Worm (Caenorhabditis elegans) whole organism, L2 larva: ENCODE results near the gene F33D4.4.

Experiments
- F13H6.1 ChIP-seq: sonication (generic microtip); optimal IDR thresholded peaks from 2 replicates; lab custom pipeline; 2016; ENCODE audit warnings: missing genetic modification characterization, missing compliant biosample characterization
- ZK546.5 ChIP-seq: sonication (generic microtip); optimal IDR thresholded peaks from 2 replicates; lab custom pipeline; 2017; ENCODE audit warnings: missing biosample characterization, missing genetic modification characterization
- aly-2 ChIP-seq: fragments of 150-350 bp; optimal IDR thresholded peaks from 2 replicates; lab custom pipeline; 2014; ENCODE audit warnings: missing biosample characterization, missing genetic modification characterization
- blmp-1 ChIP-seq: sonication (generic microtip); optimal IDR thresholded peaks from 2 replicates; lab custom pipeline; 2017; ENCODE audit warnings: missing genetic modification characterization, mild to moderate bottlenecking, missing compliant biosample characterization, antibody characterized with exemption, moderate library complexity; ENCODE audit not compliant: insufficient read depth
- crh-2 ChIP-seq: sonication (generic microtip); optimal IDR thresholded peaks from 2 replicates; lab custom pipeline; 2017; ENCODE audit warnings: missing biosample characterization, missing genetic modification characterization
- dmd-4 ChIP-seq: sonication (generic microtip); optimal IDR thresholded peaks from 2 replicates; lab custom pipeline; 2017; ENCODE audit warnings: missing biosample characterization, missing genetic modification characterization
- egl-27 ChIP-seq: sonication (generic microtip); optimal IDR thresholded peaks from 3 replicates; lab custom pipeline; 2017; ENCODE audit warnings: missing biosample characterization, missing genetic modification reagents, missing genetic modification characterization
- elt-1 ChIP-seq: fragments of 150-350 bp; optimal IDR thresholded peaks from 2 replicates; lab custom pipeline; 2014; ENCODE audit warnings: missing biosample characterization, missing genetic modification characterization
- elt-3 ChIP-seq: sonication (generic microtip); optimal IDR thresholded peaks from 2 replicates; lab custom pipeline; 2017; ENCODE audit warnings: missing biosample characterization, missing genetic modification characterization
- fos-1 ChIP-seq: fragments of 150-350 bp; optimal IDR thresholded peaks from 2 replicates; lab custom pipeline; 2014; ENCODE audit warnings: missing biosample characterization, missing genetic modification characterization
- gmeb-1 ChIP-seq: fragments of 150-350 bp; optimal IDR thresholded peaks from 2 replicates; lab custom pipeline; 2014; ENCODE audit warnings: missing biosample characterization, missing genetic modification characterization
- lin-11 ChIP-seq: fragments of 150-350 bp; sonication (generic microtip); optimal IDR thresholded peaks from 2 replicates; lab custom pipeline; 2014; ENCODE audit warnings: missing biosample characterization, missing genetic modification characterization, inconsistent platforms, mixed read lengths
- lin-13 ChIP-seq: fragments of 150-350 bp; optimal IDR thresholded peaks from 2 replicates; lab custom pipeline; 2014; ENCODE audit warnings: missing biosample characterization, missing genetic modification reagents, missing genetic modification characterization
- lin-39 ChIP-seq: fragments of 150-350 bp; optimal IDR thresholded peaks from 2 replicates; lab custom pipeline; 2014; ENCODE audit warnings: missing biosample characterization, missing genetic modification reagents, missing genetic modification characterization
- lsy-2 ChIP-seq, 2 experiments: fragments of 150-350 bp in 1 of 2; sonication (generic microtip) in 1 of 2; optimal IDR thresholded peaks; 2 replicates each; lab custom pipeline; 2014 to 2017; ENCODE audit warnings: missing biosample characterization in 2 of 2, missing genetic modification characterization in 2 of 2
- mab-5 ChIP-seq: fragments of 150-350 bp; optimal IDR thresholded peaks from 2 replicates; lab custom pipeline; 2014; ENCODE audit warnings: missing biosample characterization, missing genetic modification characterization
- mbf-1 ChIP-seq: sonication (generic microtip); optimal IDR thresholded peaks from 2 replicates; lab custom pipeline; 2017; ENCODE audit warnings: missing biosample characterization, missing genetic modification characterization
- nhr-10 ChIP-seq: sonication (generic microtip); optimal IDR thresholded peaks from 2 replicates; lab custom pipeline; 2017; ENCODE audit warnings: missing biosample characterization, missing genetic modification characterization
- nhr-12 ChIP-seq: fragments of 150-350 bp; optimal IDR thresholded peaks from 2 replicates; lab custom pipeline; 2014; ENCODE audit warnings: missing biosample characterization, missing genetic modification characterization
- nhr-21 ChIP-seq: fragments of 150-350 bp; optimal IDR thresholded peaks from 2 replicates; lab custom pipeline; 2014; ENCODE audit warnings: missing biosample characterization, missing genetic modification characterization
- nhr-23 ChIP-seq: fragments of 150-350 bp; optimal IDR thresholded peaks from 2 replicates; lab custom pipeline; 2014; ENCODE audit warnings: missing biosample characterization, missing genetic modification reagents, missing genetic modification characterization
- nhr-25 ChIP-seq: fragments of 150-350 bp; sonication (generic microtip); optimal IDR thresholded peaks from 3 replicates; lab custom pipeline; 2014; ENCODE audit warnings: missing biosample characterization, missing genetic modification characterization
- nhr-6 ChIP-seq: fragments of 150-350 bp; optimal IDR thresholded peaks from 2 replicates; lab custom pipeline; 2014; ENCODE audit warnings: missing biosample characterization, missing genetic modification characterization
- peb-1 ChIP-seq: fragments of 150-350 bp; optimal IDR thresholded peaks from 2 replicates; lab custom pipeline; 2014; ENCODE audit warnings: missing biosample characterization, missing genetic modification characterization
- sem-4 ChIP-seq: fragments of 150-350 bp; optimal IDR thresholded peaks from 2 replicates; lab custom pipeline; 2014; ENCODE audit warnings: missing biosample characterization, missing genetic modification reagents, missing genetic modification characterization
- skn-1 ChIP-seq: sonication (generic microtip); optimal IDR thresholded peaks from 2 replicates; lab custom pipeline; 2017; ENCODE audit warnings: missing biosample characterization, missing genetic modification characterization
- sma-3 ChIP-seq: sonication (generic microtip); optimal IDR thresholded peaks from 2 replicates; lab custom pipeline; 2016; ENCODE audit warnings: missing genetic modification reagents, missing genetic modification characterization, missing compliant biosample characterization
- sma-9 ChIP-seq, 2 experiments: fragments of 150-350 bp in 1 of 2; sonication (generic microtip) in 1 of 2; optimal IDR thresholded peaks; 2 replicates each; lab custom pipeline; 2014 to 2016; ENCODE audit warnings: missing genetic modification characterization in 2 of 2, mild to moderate bottlenecking in 1 of 2, missing biosample characterization in 1 of 2, missing compliant biosample characterization in 1 of 2, missing genetic modification reagents in 1 of 2, moderate library complexity in 1 of 2
- unc-39 ChIP-seq: fragments of 150-350 bp; optimal IDR thresholded peaks from 2 replicates; lab custom pipeline; 2014; ENCODE audit warnings: missing biosample characterization, missing genetic modification characterization
- zag-1 ChIP-seq: fragments of 150-350 bp; optimal IDR thresholded peaks from 2 replicates; lab custom pipeline; 2014; ENCODE audit warnings: missing biosample characterization, missing genetic modification characterization
- ztf-1 ChIP-seq: fragments of 200-800 bp; sonication (Bioruptor generic); conservative IDR thresholded peaks from 2 replicates; pipeline ENCODE4 v1.3.6; 2022; ENCODE audit warnings: missing genetic modification characterization, missing compliant biosample characterization
- ztf-11 ChIP-seq: sonication (generic microtip); optimal IDR thresholded peaks from 2 replicates; lab custom pipeline; 2017; ENCODE audit warnings: missing biosample characterization, missing genetic modification characterization
- ztf-4 ChIP-seq: fragments of 150-350 bp; optimal IDR thresholded peaks from 2 replicates; lab custom pipeline; 2014; ENCODE audit warnings: missing biosample characterization, missing genetic modification characterization

F33D4.4 gene

DNA sequence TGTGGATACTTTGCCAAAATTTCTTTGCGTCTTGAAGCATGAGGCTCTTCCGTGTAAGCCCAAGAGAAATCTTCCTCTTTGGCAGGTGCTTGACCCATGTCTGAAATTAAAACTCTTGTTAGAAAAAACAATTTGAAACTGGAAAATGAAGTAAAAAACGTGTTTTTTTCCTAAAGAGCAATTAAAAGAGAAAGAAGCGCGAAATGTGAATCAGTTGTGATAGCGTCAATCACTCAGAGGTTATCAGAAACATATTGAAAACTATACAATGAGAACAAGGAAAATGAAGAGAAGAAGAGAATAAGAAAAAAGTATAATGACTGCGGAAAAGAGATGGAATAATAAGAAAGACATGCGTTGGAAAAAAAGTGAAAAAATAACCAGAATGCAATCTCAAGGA, at the start of gene F33D4.4:
Gene F33D4.4 (minus strand): TSS at position 101 of the 400 bp plus-strand sequence.
- peak; percentile 30 for TF ChIP-seq fos-1 (tag; lab: Kevin White, UChicago)
- no peak for TF ChIP-seq lin-13 (GFP tag; lab: Kevin White, UChicago)
- no peak for TF ChIP-seq unc-39

DNA sequence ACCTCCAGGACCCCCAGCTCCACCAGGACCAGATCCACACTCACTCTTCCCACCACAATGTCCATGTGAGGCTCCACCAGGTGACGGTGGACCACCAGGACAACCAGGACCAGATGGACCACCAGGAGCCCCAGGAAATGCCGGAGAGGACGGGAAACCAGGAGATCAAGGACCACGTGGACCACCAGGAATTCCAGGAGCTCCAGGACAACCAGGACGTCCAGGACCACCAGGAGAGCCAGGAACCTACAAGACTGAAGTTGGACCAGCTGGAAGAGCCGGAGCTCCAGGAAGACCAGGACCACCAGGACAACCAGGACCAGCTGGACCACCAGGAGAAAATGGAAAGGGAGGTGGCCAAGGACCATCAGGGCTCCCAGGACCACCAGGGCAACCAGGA, 47.4 kb upstream of the F33D4.4 start:
- TF ChIP-seq mbf-1 (tag; lab: Kevin White, UChicago) (no peak), dmd-4 (no peak), nhr-25 (tag; lab: Kevin White, UChicago) (no peak), gmeb-1 (no peak), aly-2 (tag; lab: Kevin White, UChicago) (no peak), nhr-23 (tag; lab: Kevin White, UChicago) (no peak), nhr-10 (tag; lab: Kevin White, UChicago) (no peak), elt-1 (tag; lab: Kevin White, UChicago) (no peak), crh-2 (tag; lab: Kevin White, UChicago) (no peak), blmp-1 (no peak), nhr-6 (no peak), peb-1 (tag; lab: Kevin White, UChicago) (no peak), ZK546.5 (tag; lab: Kevin White, UChicago) (no peak), zag-1 (no peak), lin-11 (tag; lab: Kevin White, UChicago) (no peak), nhr-12 (tag; lab: Kevin White, UChicago) (no peak), sem-4 (no peak)

DNA sequence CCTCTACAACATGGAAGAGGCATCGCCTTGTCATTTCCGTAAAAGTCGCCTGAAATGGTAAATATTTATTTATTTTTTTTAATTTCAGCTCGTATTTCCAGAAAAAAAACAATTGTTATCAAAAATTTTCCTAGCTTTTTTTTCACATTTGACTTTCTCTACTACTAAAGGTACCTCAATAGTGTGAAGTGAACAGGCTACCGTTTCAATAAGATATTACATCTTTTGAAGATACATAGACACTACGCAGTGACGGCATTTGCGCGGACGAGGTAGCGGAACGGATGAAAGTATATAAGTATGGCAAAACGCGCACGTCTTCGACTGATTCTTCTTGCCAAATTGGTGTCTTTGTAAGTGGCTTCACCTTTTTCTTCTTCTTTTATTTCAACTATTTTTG, 46.4 kb upstream of the F33D4.4 start, which contains the start of gene col-14:
Gene col-14 (plus strand): TSS at position 301 of the 400 bp plus-strand sequence.
- TF ChIP-seq lin-39 (tag; lab: Kevin White, UChicago) (no peak), lin-11 (tag; lab: Kevin White, UChicago) (no peak), ztf-4 (tag; lab: Kevin White, UChicago) (no peak), ztf-11 (tag; lab: Kevin White, UChicago) (no peak), skn-1 (no peak), egl-27 (no peak), nhr-6 (no peak)

DNA sequence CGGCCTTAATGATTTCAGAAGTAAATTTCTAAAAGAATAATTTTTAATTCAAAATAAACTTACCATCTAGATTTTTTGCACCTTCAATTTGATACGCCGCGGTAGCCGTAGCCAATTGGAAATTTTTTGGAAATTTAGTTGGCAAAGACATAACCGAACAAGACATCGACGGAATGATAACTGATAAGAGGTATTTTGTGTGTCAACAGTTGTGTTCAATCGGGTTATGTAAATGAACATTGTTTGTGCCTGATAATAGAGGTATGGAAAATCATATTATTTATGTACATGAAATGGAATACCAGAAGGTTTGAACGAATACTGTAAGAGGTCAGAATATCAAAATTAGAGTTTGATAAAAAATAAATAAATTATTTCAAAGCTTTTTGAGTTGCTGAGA, 41.1 kb upstream of the F33D4.4 start, which contains the start of gene klo-1:
Gene klo-1 (minus strand): TSS at position 388 of the 400 bp plus-strand sequence.
- TF ChIP-seq gmeb-1 (no peak), fos-1 (tag; lab: Kevin White, UChicago) (peak; percentile 83), sma-9 (GFP tag; optimal IDR thresholded peaks at IDR 0.05; lab: Kevin White, UChicago) (peak; percentile 38), sma-9 (tag; optimal IDR thresholded peaks at IDR 0.05; lab: Kevin White, UChicago) (no peak), crh-2 (tag; lab: Kevin White, UChicago) (peak; percentile 54)

DNA sequence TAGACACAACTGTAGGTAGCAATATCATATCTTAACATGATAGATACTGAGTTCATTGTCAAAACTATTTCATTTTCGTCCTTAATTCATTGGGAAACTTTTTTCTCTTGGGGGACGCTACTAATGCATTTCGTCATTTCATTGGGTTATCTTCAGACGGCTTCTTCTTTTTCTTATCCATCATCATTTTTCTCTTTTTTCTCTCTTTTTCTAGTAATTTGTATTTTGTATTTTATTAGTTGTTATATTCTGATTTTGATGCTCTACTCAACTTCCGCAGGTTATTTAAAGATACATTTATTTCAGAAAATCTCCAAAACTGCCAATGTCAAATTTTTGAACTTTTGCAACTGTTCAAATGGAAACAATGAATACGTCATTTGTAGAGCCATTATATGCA, 36.8 kb upstream of the F33D4.4 start, which contains the start of gene npr-35:
Gene npr-35 (plus strand): TSS at position 301 of the 400 bp plus-strand sequence.
- TF ChIP-seq elt-3 (tag; lab: Kevin White, UChicago) (no peak), lin-13 (GFP tag; lab: Kevin White, UChicago) (no peak)

DNA sequence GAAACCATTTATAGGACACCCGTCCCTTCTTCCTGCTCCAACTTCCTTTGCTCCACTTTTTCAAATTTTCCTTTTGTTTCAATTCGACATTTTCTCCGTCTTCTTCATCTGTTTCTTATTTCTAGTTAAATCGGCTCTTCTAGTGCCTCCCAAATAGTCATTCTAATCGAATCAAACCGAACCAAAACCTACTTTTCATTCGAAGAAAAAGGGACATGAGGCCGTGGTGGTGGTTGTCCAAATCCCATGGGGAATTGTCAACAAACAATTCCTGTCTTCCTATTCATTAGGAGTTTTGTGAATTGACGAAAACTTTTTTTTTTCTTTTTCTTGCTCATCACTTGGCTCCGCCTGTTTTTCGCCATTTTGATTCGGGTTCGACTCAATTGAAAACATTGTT, 29.9 kb upstream of the F33D4.4 start:
- TF ChIP-seq nhr-21 (tag; lab: Kevin White, UChicago) (no peak), elt-3 (tag; lab: Kevin White, UChicago) (no peak), sma-9 (GFP tag; optimal IDR thresholded peaks at IDR 0.05; lab: Kevin White, UChicago) (no peak), sma-9 (tag; optimal IDR thresholded peaks at IDR 0.05; lab: Kevin White, UChicago) (no peak), nhr-23 (tag; lab: Kevin White, UChicago) (no peak), ztf-1 (no peak), mab-5 (tag; lab: Kevin White, UChicago) (no peak), F13H6.1 (tag; lab: Kevin White, UChicago) (no peak), sma-3 (GFP tag; lab: Kevin White, UChicago) (no peak), elt-1 (tag; lab: Kevin White, UChicago) (no peak), nhr-25 (tag; lab: Kevin White, UChicago) (no peak), lsy-2 (tag; optimal IDR thresholded peaks at IDR 0.05; lab: Kevin White, UChicago) (no peak)
